Worm (Caenorhabditis elegans): ENCODE measurements around the gene D2045.5.

The D2045.5 gene

ce11 chrIII:10479180-10479579 is 9.8 kb upstream of the D2045.5 start, which contains the start of gene D2045.7:
Gene D2045.7, plus strand, starts transcription at chrIII:10479480.
- TF ChIP-seq gmeb-1 (tag; optimal IDR thresholded peaks at IDR 0.05) = no peak
- no peak for TF ChIP-seq elt-1 (tag; optimal IDR thresholded peaks at IDR 0.05)
- no peak for TF ChIP-seq nhr-21 (tag; optimal IDR thresholded peaks at IDR 0.05)
- no peak for TF ChIP-seq unc-62 (GFP tag; optimal IDR thresholded peaks at IDR 0.05)
- no peak for TF ChIP-seq crh-2 (tag; optimal IDR thresholded peaks at IDR 0.05)
- no peak for TF ChIP-seq R02D3.7 (tag; optimal IDR thresholded peaks at IDR 0.05)
- no peak for TF ChIP-seq nhr-11 (tag; optimal IDR thresholded peaks at IDR 0.05)
- TF ChIP-seq ZK546.5 (tag; optimal IDR thresholded peaks at IDR 0.05) = no peak
- no peak for TF ChIP-seq egl-27 (tag; optimal IDR thresholded peaks at IDR 0.05)
- TF ChIP-seq sma-9 (GFP tag; optimal IDR thresholded peaks at IDR 0.05) = no peak
- no peak for TF ChIP-seq sma-9 (tag; optimal IDR thresholded peaks at IDR 0.05)
- no peak for TF ChIP-seq ama-1 (optimal IDR thresholded peaks at IDR 0.05)
- TF ChIP-seq nhr-129 (tag; optimal IDR thresholded peaks at IDR 0.05) = no peak
- TF ChIP-seq ceh-82 (tag; optimal IDR thresholded peaks at IDR 0.05) = no peak
- no peak for TF ChIP-seq zag-1 (tag; optimal IDR thresholded peaks at IDR 0.05)

- TF ChIP-seq blmp-1 (tag; optimal IDR thresholded peaks at IDR 0.05; ENCODE audit: insufficient read depth) (no peak), dmd-4 (tag; optimal IDR thresholded peaks at IDR 0.05) (no peak), C34F6.9 (tag; optimal IDR thresholded peaks at IDR 0.05) (no peak), crh-2 (tag; optimal IDR thresholded peaks at IDR 0.05) (no peak), mdl-1 (tag; optimal IDR thresholded peaks at IDR 0.05) (no peak), nhr-12 (tag; optimal IDR thresholded peaks at IDR 0.05) (no peak), unc-55 (GFP tag; optimal IDR thresholded peaks at IDR 0.05) (no peak), Y55F3AM.14 (GFP tag; optimal IDR thresholded peaks at IDR 0.05) (no peak), elt-1 (tag; optimal IDR thresholded peaks at IDR 0.05) (no peak), alr-1 (tag; optimal IDR thresholded peaks at IDR 0.05) (no peak), egl-27 (tag; optimal IDR thresholded peaks at IDR 0.05) (no peak), sma-3 (GFP tag; optimal IDR thresholded peaks at IDR 0.05) (no peak), lsy-2 (tag; optimal IDR thresholded peaks at IDR 0.05) (no peak), lin-11 (tag; optimal IDR thresholded peaks at IDR 0.05) (no peak), ztf-11 (tag; optimal IDR thresholded peaks at IDR 0.05) (no peak)
Measured at ce11 chrIII:10474945-10475344, 5.5 kb upstream of the D2045.5 start, which contains the start of gene D2045.9. Gene D2045.9, plus strand, starts transcription at chrIII:10475245.

ce11 chrIII:10470927-10471326 is 1.5 kb upstream of the D2045.5 start, which contains the start of gene cul-1:
Gene cul-1, plus strand, starts transcription at chrIII:10471237.
- TF ChIP-seq lsy-2 (tag; optimal IDR thresholded peaks at IDR 0.05) (no peak), C34F6.9 (tag; optimal IDR thresholded peaks at IDR 0.05) (peak; percentile 53), skn-1 (tag; optimal IDR thresholded peaks at IDR 0.05) (peak; percentile 74), zag-1 (tag; optimal IDR thresholded peaks at IDR 0.05) (no peak), unc-55 (GFP tag; optimal IDR thresholded peaks at IDR 0.05) (peak; percentile 40), nhr-129 (tag; optimal IDR thresholded peaks at IDR 0.05) (peak; percentile 47)

ce11 chrIII:10464455-10464854 is 5.0 kb downstream of the D2045.5 start:
- TF ChIP-seq nhr-77 (tag; optimal IDR thresholded peaks at IDR 0.05) (no peak), nhr-23 (tag; optimal IDR thresholded peaks at IDR 0.05) (no peak), aly-2 (tag; optimal IDR thresholded peaks at IDR 0.05) (no peak), sma-9 (GFP tag; optimal IDR thresholded peaks at IDR 0.05) (no peak), sma-9 (tag; optimal IDR thresholded peaks at IDR 0.05) (no peak), snpc-4 (tag; optimal IDR thresholded peaks at IDR 0.05) (no peak), zag-1 (tag; optimal IDR thresholded peaks at IDR 0.05) (no peak), Y55F3AM.14 (GFP tag; optimal IDR thresholded peaks at IDR 0.05) (no peak), egl-27 (tag; optimal IDR thresholded peaks at IDR 0.05) (no peak), sma-3 (GFP tag; optimal IDR thresholded peaks at IDR 0.05) (no peak), ceh-16 (tag; optimal IDR thresholded peaks at IDR 0.05) (no peak), ceh-82 (tag; optimal IDR thresholded peaks at IDR 0.05) (no peak), fos-1 (tag; optimal IDR thresholded peaks at IDR 0.05) (no peak)

ce11 chrIII:10463653-10464052 is 5.8 kb downstream of the D2045.5 start:
- peak; percentile 17 for TF ChIP-seq blmp-1 (tag; optimal IDR thresholded peaks at IDR 0.05; ENCODE audit: insufficient read depth)
- TF ChIP-seq lsy-2 (tag; optimal IDR thresholded peaks at IDR 0.05) = peak in 1 of 2 experiments; percentile 53
- peak; percentile 40 for TF ChIP-seq C34F6.9 (tag; optimal IDR thresholded peaks at IDR 0.05)
- TF ChIP-seq nhr-21 (tag; optimal IDR thresholded peaks at IDR 0.05) = peak; percentile 29
- TF ChIP-seq ceh-82 (tag; optimal IDR thresholded peaks at IDR 0.05) = no peak
- TF ChIP-seq egl-27 (tag; optimal IDR thresholded peaks at IDR 0.05) = no peak
- no peak for TF ChIP-seq aly-2 (tag; optimal IDR thresholded peaks at IDR 0.05)
- peak; percentile 43 for TF ChIP-seq crh-2 (tag; optimal IDR thresholded peaks at IDR 0.05)
- TF ChIP-seq R02D3.7 (tag; optimal IDR thresholded peaks at IDR 0.05) = no peak
- TF ChIP-seq nhr-12 (tag; optimal IDR thresholded peaks at IDR 0.05) = no peak
- TF ChIP-seq nhr-10 (tag; optimal IDR thresholded peaks at IDR 0.05) = no peak
- TF ChIP-seq mbf-1 (tag; optimal IDR thresholded peaks at IDR 0.05) = no peak
- TF ChIP-seq ztf-4 (tag; optimal IDR thresholded peaks at IDR 0.05) = no peak
- TF ChIP-seq skn-1 (tag; optimal IDR thresholded peaks at IDR 0.05) = peak; percentile 3
- peak; percentile 10 for TF ChIP-seq F13H6.1 (tag; optimal IDR thresholded peaks at IDR 0.05)
- TF ChIP-seq lin-13 (GFP tag; optimal IDR thresholded peaks at IDR 0.05) = peak; percentile 2
- TF ChIP-seq sma-9 (GFP tag; optimal IDR thresholded peaks at IDR 0.05) = peak; percentile 12
- TF ChIP-seq sma-9 (tag; optimal IDR thresholded peaks at IDR 0.05) = no peak
- peak; percentile 51 for TF ChIP-seq sma-3 (GFP tag; optimal IDR thresholded peaks at IDR 0.05)
- peak; percentile 77 for TF ChIP-seq nhr-129 (tag; optimal IDR thresholded peaks at IDR 0.05)
- TF ChIP-seq dmd-4 (tag; optimal IDR thresholded peaks at IDR 0.05) = no peak
- TF ChIP-seq nhr-25 (tag; optimal IDR thresholded peaks at IDR 0.05) = peak; percentile 68
- peak; percentile 64 for TF ChIP-seq fos-1 (tag; optimal IDR thresholded peaks at IDR 0.05)
- no peak for TF ChIP-seq nhr-23 (tag; optimal IDR thresholded peaks at IDR 0.05)
